Fruit fly (Drosophila melanogaster): ENCODE results near the gene mRpL11.

mRpL11 gene

DNA sequence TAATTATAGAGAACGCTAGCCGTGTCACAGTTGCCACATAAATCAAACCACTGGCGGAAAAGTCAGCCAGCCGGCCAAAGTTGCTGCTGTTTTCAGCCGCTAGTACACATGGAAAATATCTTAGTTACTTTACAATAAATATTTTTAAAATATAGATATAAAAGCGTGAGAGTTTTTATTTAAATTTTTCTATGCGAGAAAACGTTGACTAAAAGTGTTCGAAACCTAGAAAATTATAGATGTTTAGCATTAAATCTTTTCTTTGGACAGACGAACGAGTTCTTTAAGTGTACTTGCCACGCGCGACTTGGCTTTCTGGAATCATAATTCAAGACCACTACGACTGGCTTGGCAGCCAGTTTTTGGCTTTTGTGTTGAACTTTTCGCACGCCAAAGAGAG, 25.2 kb upstream of the mRpL11 start (continued):
- TF ChIP-seq bsh (GFP tag; optimal IDR thresholded peaks at IDR 0.05) (peak in 1 of 2 experiments; percentile 23), CG7963 (GFP tag; IDR thresholded peaks at IDR 0.05; ENCODE audit: partially characterized antibody) (no peak), HLH4C (GFP tag; IDR thresholded peaks at IDR 0.05; ENCODE audit: partially characterized antibody) (no peak), Rx (GFP tag; IDR thresholded peaks at IDR 0.05) (no peak), ara (GFP tag; IDR thresholded peaks at IDR 0.05) (no peak), CG18011 (GFP tag; optimal IDR thresholded peaks at IDR 0.05) (no peak), CG18764 (GFP tag; optimal IDR thresholded peaks at IDR 0.05) (no peak), CG10321 (GFP tag; IDR thresholded peaks at IDR 0.05) (no peak), Fer2 (tag; optimal IDR thresholded peaks at IDR 0.05) (no peak), pros (GFP tag; optimal IDR thresholded peaks at IDR 0.05) (no peak), cg (GFP tag; optimal IDR thresholded peaks at IDR 0.05) (no peak), Xrp1 (GFP tag; IDR thresholded peaks at IDR 0.05) (0 out of 2 replicates have a peak, but pooled peaks have one; percentile 16), Side (GFP tag; optimal IDR thresholded peaks at IDR 0.05) (no peak), Mes4 (GFP tag; optimal IDR thresholded peaks at IDR 0.05) (no peak), crc (GFP tag; optimal IDR thresholded peaks at IDR 0.05) (no peak), rib (GFP tag; IDR thresholded peaks at IDR 0.05) (no peak), danr (GFP tag; IDR thresholded peaks at IDR 0.05) (no peak), grau (tag; optimal IDR thresholded peaks at IDR 0.05) (peak; percentile 2), ftz-f1 (GFP tag; optimal IDR thresholded peaks at IDR 0.05) (no peak), eyg (GFP tag; optimal IDR thresholded peaks at IDR 0.05) (no peak), D (optimal IDR thresholded peaks at IDR 0.05) (no peak), D (GFP tag; optimal IDR thresholded peaks at IDR 0.05) (no peak), vnd (GFP tag; IDR thresholded peaks at IDR 0.05; ENCODE audit: partially characterized antibody) (no peak), prd (optimal IDR thresholded peaks at IDR 0.05) (no peak), prd (GFP tag; IDR thresholded peaks at IDR 0.05) (no peak), Sry-β (GFP tag; optimal IDR thresholded peaks at IDR 0.05) (no peak), hbn (GFP tag; IDR thresholded peaks at IDR 0.05; ENCODE audit: partially characterized antibody) (no peak), hb (GFP tag; IDR thresholded peaks at IDR 0.05; ENCODE audit: partially characterized antibody) (no peak), ttk (GFP tag; IDR thresholded peaks at IDR 0.05) (0 out of 2 replicates have a peak, but pooled peaks have one; percentile 12), Mad (GFP tag; optimal IDR thresholded peaks at IDR 0.05) (no peak), HmgD (GFP tag; optimal IDR thresholded peaks at IDR 0.05) (no peak), CG6791 (GFP tag; IDR thresholded peaks at IDR 0.05; ENCODE audit: partially characterized antibody) (no peak), Xbp1 (GFP tag; optimal IDR thresholded peaks at IDR 0.05) (no peak), Sox102F (GFP tag; optimal IDR thresholded peaks at IDR 0.05) (peak; percentile 20), lmd (GFP tag; IDR thresholded peaks at IDR 0.05) (no peak), CG7556 (GFP tag; optimal IDR thresholded peaks at IDR 0.05) (no peak), Scr (GFP tag; IDR thresholded peaks at IDR 0.05; ENCODE audit: partially characterized antibody) (no peak), Deaf1 (tag; optimal IDR thresholded peaks at IDR 0.05) (no peak), CG3726 (GFP tag; IDR thresholded peaks at IDR 0.05) (no peak), CG6813 (GFP tag; optimal IDR thresholded peaks at IDR 0.05) (no peak), croc (GFP tag; conservative IDR thresholded peaks at IDR 0.05) (no peak), sens-2 (GFP tag; IDR thresholded peaks at IDR 0.05) (no peak), gem (tag; optimal IDR thresholded peaks at IDR 0.05) (peak; percentile 34), lov (optimal IDR thresholded peaks at IDR 0.05) (no peak), lov (GFP tag; IDR thresholded peaks at IDR 0.05) (no peak), Jarid2 (GFP tag; optimal IDR thresholded peaks at IDR 0.05) (no peak), tgo (GFP tag; IDR thresholded peaks at IDR 0.05) (no peak), CG12942 (GFP tag; optimal IDR thresholded peaks at IDR 0.05) (no peak), CG13894 (tag; optimal IDR thresholded peaks at IDR 0.05) (no peak), Hr3 (GFP tag; optimal IDR thresholded peaks at IDR 0.05) (no peak), phol (tag; optimal IDR thresholded peaks at IDR 0.05) (no peak), HmgZ (tag; optimal IDR thresholded peaks at IDR 0.05) (no peak)

Data from whole organism, embryonic.